Worm (Caenorhabditis elegans): Measurements from ENCODE around the gene dyf-7.
"Not testable (repeated sequence)": the region's sequence is repeated elsewhere in the genome, so short reads cannot be mapped to it uniquely, and the experiment has no call there.

The dyf-7 gene

ce11 chrX:9743513-9743914 is 45.1 kb downstream of the dyf-7 start (continued):
- TF ChIP-seq pha-4 (GFP tag; IDR thresholded peaks at IDR 0.05) (peak; percentile 98), ceh-20 (GFP tag; IDR thresholded peaks at IDR 0.05) (peak; percentile 97), hmg-1.1 (GFP tag; IDR thresholded peaks at IDR 0.05) (peak; percentile 99), lin-1 (GFP tag; IDR thresholded peaks at IDR 0.05) (peak; percentile 97), Y75B8A.6 (GFP tag; IDR thresholded peaks at IDR 0.05) (peak; percentile 97), lir-3 (tag; optimal IDR thresholded peaks at IDR 0.05) (peak; percentile 92), T20F7.1 (GFP tag; optimal IDR thresholded peaks at IDR 0.05) (peak; percentile 70)
- not testable (repeated sequence) for TF ChIP-seq pha-4 (tag; optimal IDR thresholded peaks at IDR 0.05)
